Worm (Caenorhabditis elegans) whole organism, L4 larva: Measurements from ENCODE around the gene F25E5.9.
A peak's percentile ranks its signal among the peaks of the same experiment; 100 is the strongest.

Source experiments
- D1046.2 ChIP-seq: fragments of 200-800 bp; sonication (Bioruptor generic); IDR thresholded peaks from 2 replicates; pipeline ENCODE4 v1.3.6; 2022; ENCODE audit warnings: missing genetic modification characterization, missing compliant biosample characterization
- F37D6.2 ChIP-seq: sonication (generic microtip); optimal IDR thresholded peaks from 2 replicates; lab custom pipeline; 2016; ENCODE audit warnings: mild to moderate bottlenecking, missing genetic modification characterization, missing compliant biosample characterization
- F44E2.7 ChIP-seq: fragments of 200-800 bp; sonication (Bioruptor generic); IDR thresholded peaks from 2 replicates; pipeline ENCODE4 v2.1.2; 2022; ENCODE audit warnings: missing genetic modification characterization, missing compliant biosample characterization
- F49E8.2 ChIP-seq: sonication (generic microtip); optimal IDR thresholded peaks from 2 replicates; lab custom pipeline; 2016; ENCODE audit warnings: missing compliant biosample characterization, mild to moderate bottlenecking, missing genetic modification characterization, borderline replicate concordance
- T20F7.1 ChIP-seq: fragments of 200-800 bp; sonication (Bioruptor generic); optimal IDR thresholded peaks from 2 replicates; lab custom pipeline; 2018; ENCODE audit warnings: mild to moderate bottlenecking, missing genetic modification characterization, missing compliant biosample characterization
- Y105C5A.15 ChIP-seq: fragments of 200-800 bp; sonication (Bioruptor generic); IDR thresholded peaks from 2 replicates; pipeline ENCODE4 v1.3.6; 2022; ENCODE audit warnings: missing genetic modification characterization, missing compliant biosample characterization
- ZK337.2 ChIP-seq: fragments of 200-800 bp; sonication (Bioruptor generic); IDR thresholded peaks from 2 replicates; pipeline ENCODE4 v1.3.6; 2022; ENCODE audit warnings: missing genetic modification reagents, missing genetic modification characterization, missing compliant biosample characterization
- ama-1 ChIP-seq: fragments of 150-350 bp; optimal IDR thresholded peaks from 2 replicates; lab custom pipeline; 2014; ENCODE audit warnings: inconsistent platforms, mixed read lengths
- ceh-28 ChIP-seq: fragments of 150-350 bp; optimal IDR thresholded peaks from 2 replicates; lab custom pipeline; 2014; ENCODE audit warnings: missing biosample characterization, missing genetic modification reagents, missing genetic modification characterization
- ceh-44 ChIP-seq: fragments of 200-800 bp; sonication (Bioruptor generic); IDR thresholded peaks from 2 replicates; pipeline ENCODE4 v1.3.6; 2022; ENCODE audit warnings: missing genetic modification reagents, missing genetic modification characterization, missing compliant biosample characterization
- ceh-62 ChIP-seq: sonication (generic microtip); optimal IDR thresholded peaks from 2 replicates; lab custom pipeline; 2017; ENCODE audit warnings: missing biosample characterization, missing genetic modification characterization
- ceh-82 ChIP-seq: sonication (generic microtip); optimal IDR thresholded peaks from 2 replicates; lab custom pipeline; 2017; ENCODE audit warnings: missing biosample characterization, missing genetic modification characterization
- ces-1 ChIP-seq: fragments of 150-350 bp; sonication (generic microtip); optimal IDR thresholded peaks from 4 replicates; lab custom pipeline; 2014; ENCODE audit warnings: missing biosample characterization, missing genetic modification reagents, missing genetic modification characterization
- daf-16 ChIP-seq, 3 experiments: sonication (generic microtip); optimal IDR thresholded peaks; 2 replicates each; lab custom pipeline; 2016 to 2017; ENCODE audit warnings: missing genetic modification characterization in 3 of 3, missing genetic modification reagents in 3 of 3, mild to moderate bottlenecking in 2 of 3, missing compliant biosample characterization in 2 of 3, missing biosample characterization in 1 of 3, moderate library complexity in 1 of 3
- dmd-6 ChIP-seq: fragments of 200-800 bp; sonication (Bioruptor generic); IDR thresholded peaks from 2 replicates; pipeline ENCODE4 v1.3.6; 2022; ENCODE audit warnings: missing genetic modification reagents, missing genetic modification characterization, missing compliant biosample characterization
- dmd-8 ChIP-seq: fragments of 200-800 bp; sonication (Bioruptor generic); IDR thresholded peaks from 2 replicates; pipeline ENCODE4 v1.3.6; 2022; ENCODE audit warnings: missing genetic modification characterization, missing compliant biosample characterization
- dve-1 ChIP-seq: sonication (generic microtip); optimal IDR thresholded peaks from 2 replicates; lab custom pipeline; 2017; ENCODE audit warnings: antibody characterized with exemption, mild to moderate bottlenecking, missing genetic modification characterization, missing compliant biosample characterization; ENCODE audit not compliant: insufficient read depth
- egl-27 ChIP-seq: sonication (generic microtip); optimal IDR thresholded peaks from 3 replicates; lab custom pipeline; 2017; ENCODE audit warnings: missing biosample characterization, missing genetic modification reagents, missing genetic modification characterization
- fkh-10 ChIP-seq: fragments of 150-350 bp; optimal IDR thresholded peaks from 2 replicates; lab custom pipeline; 2014; ENCODE audit warnings: missing biosample characterization, missing genetic modification reagents, missing genetic modification characterization
- hif-1 ChIP-seq, 2 experiments: sonication (generic microtip); optimal IDR thresholded peaks; 2 replicates each; lab custom pipeline; 2016 to 2017; ENCODE audit warnings: missing compliant biosample characterization in 2 of 2, missing genetic modification characterization in 2 of 2, missing genetic modification reagents in 2 of 2, missing genotype in 2 of 2, mild to moderate bottlenecking in 1 of 2
- hlh-11 ChIP-seq: fragments of 200-800 bp; sonication (Bioruptor generic); optimal IDR thresholded peaks from 2 replicates; lab custom pipeline; 2018; ENCODE audit warnings: mild to moderate bottlenecking, missing genetic modification characterization, missing compliant biosample characterization
- hmg-1.1 ChIP-seq: fragments of 200-800 bp; sonication (Bioruptor generic); IDR thresholded peaks from 2 replicates; pipeline ENCODE4 v1.3.6; 2022; ENCODE audit warnings: missing genetic modification reagents, missing genetic modification characterization, missing compliant biosample characterization
- lin-1 ChIP-seq: fragments of 200-800 bp; sonication (Bioruptor generic); IDR thresholded peaks from 2 replicates; pipeline ENCODE4 v1.3.6; 2022; ENCODE audit warnings: missing genetic modification reagents, missing genetic modification characterization, missing compliant biosample characterization
- lin-13 ChIP-seq: fragments of 150-350 bp; optimal IDR thresholded peaks from 2 replicates; lab custom pipeline; 2014; ENCODE audit warnings: missing biosample characterization, missing genetic modification reagents, missing genetic modification characterization
- lin-15B ChIP-seq: fragments of 150-350 bp; sonication (generic microtip); optimal IDR thresholded peaks from 3 replicates; lab custom pipeline; 2014; ENCODE audit warnings: missing biosample characterization, missing genetic modification characterization
- lin-29 ChIP-seq: fragments of 200-800 bp; sonication (Bioruptor generic); IDR thresholded peaks from 2 replicates; pipeline ENCODE4 v1.3.6; 2022; ENCODE audit warnings: missing genetic modification reagents, missing genetic modification characterization, missing compliant biosample characterization
- lin-38 ChIP-seq: fragments of 200-800 bp; sonication (Bioruptor generic); IDR thresholded peaks from 2 replicates; pipeline ENCODE4 v1.3.6; 2022; ENCODE audit warnings: missing genetic modification reagents, missing genetic modification characterization, missing compliant biosample characterization
- lir-3 ChIP-seq: sonication (generic microtip); optimal IDR thresholded peaks from 2 replicates; lab custom pipeline; 2016; ENCODE audit warnings: mild to moderate bottlenecking, missing genetic modification characterization, missing compliant biosample characterization
- lsy-2 ChIP-seq, 2 experiments: fragments of 150-350 bp in 1 of 2; sonication (generic microtip) in 1 of 2; optimal IDR thresholded peaks; 2 replicates each; lab custom pipeline; 2014 to 2017; ENCODE audit warnings: missing biosample characterization in 2 of 2, missing genetic modification characterization in 2 of 2
- madf-5 ChIP-seq, 2 experiments: fragments of 200-800 bp; sonication (Bioruptor generic); IDR thresholded peaks; 2 replicates each; pipeline ENCODE4 v1.3.6; 2022; ENCODE audit warnings: missing compliant biosample characterization in 2 of 2, missing genetic modification characterization in 2 of 2
- mdt-29 ChIP-seq: fragments of 200-800 bp; sonication (Bioruptor generic); IDR thresholded peaks from 2 replicates; pipeline ENCODE4 v1.3.6; 2022; ENCODE audit warnings: missing genetic modification reagents, missing genetic modification characterization, missing compliant biosample characterization
- mep-1 ChIP-seq: fragments of 150-350 bp; sonication (generic microtip); optimal IDR thresholded peaks from 3 replicates; lab custom pipeline; 2014; ENCODE audit warnings: missing biosample characterization, missing genetic modification characterization
- nhr-237 ChIP-seq: sonication (generic microtip); optimal IDR thresholded peaks from 2 replicates; lab custom pipeline; 2017; ENCODE audit warnings: missing biosample characterization, missing genetic modification characterization
- nhr-41 ChIP-seq: fragments of 200-800 bp; sonication (Bioruptor generic); IDR thresholded peaks from 2 replicates; pipeline ENCODE4 v1.3.6; 2022; ENCODE audit warnings: missing genetic modification reagents, missing genetic modification characterization, missing compliant biosample characterization
- nhr-42 ChIP-seq: fragments of 200-800 bp; sonication (Bioruptor generic); IDR thresholded peaks from 2 replicates; pipeline ENCODE4 v1.3.6; 2022; ENCODE audit warnings: missing genetic modification characterization, missing compliant biosample characterization
- nhr-77 ChIP-seq: fragments of 150-350 bp; optimal IDR thresholded peaks from 2 replicates; lab custom pipeline; 2014; ENCODE audit warnings: missing biosample characterization, missing genetic modification characterization
- pha-4 ChIP-seq, 2 experiments: fragments of 150-350 bp in 1 of 2; fragments of 200-800 bp in 1 of 2; sonication (Bioruptor generic) in 1 of 2; IDR thresholded peaks in 1 of 2; optimal IDR thresholded peaks in 1 of 2; 2 replicates each; pipeline versions ENCODE4 v1.3.6 to Lab custom; 2014 to 2022; ENCODE audit warnings: missing genetic modification characterization in 2 of 2, missing genetic modification reagents in 2 of 2, missing biosample characterization in 1 of 2, missing compliant biosample characterization in 1 of 2
- php-3 ChIP-seq: fragments of 200-800 bp; sonication (Bioruptor generic); IDR thresholded peaks from 2 replicates; pipeline ENCODE4 v1.3.6; 2022; ENCODE audit warnings: missing genetic modification reagents, missing genetic modification characterization, missing compliant biosample characterization
- pqm-1 ChIP-seq: sonication (generic microtip); optimal IDR thresholded peaks from 2 replicates; lab custom pipeline; 2017; ENCODE audit warnings: missing biosample characterization, missing genetic modification characterization
- saeg-2 ChIP-seq: fragments of 200-800 bp; sonication (Bioruptor generic); IDR thresholded peaks from 2 replicates; pipeline ENCODE4 v1.3.6; 2022; ENCODE audit warnings: missing genetic modification reagents, missing genetic modification characterization, missing compliant biosample characterization
- skn-1 ChIP-seq: fragments of 150-350 bp; optimal IDR thresholded peaks from 2 replicates; lab custom pipeline; 2014; ENCODE audit warnings: missing biosample characterization, missing genetic modification characterization
- snpc-1.2 ChIP-seq: fragments of 200-800 bp; sonication (Bioruptor generic); IDR thresholded peaks from 2 replicates; pipeline ENCODE4 v1.3.6; 2022; ENCODE audit warnings: missing genetic modification reagents, missing genetic modification characterization, missing compliant biosample characterization
- spr-1 ChIP-seq: sonication (generic microtip); optimal IDR thresholded peaks from 2 replicates; lab custom pipeline; 2016; ENCODE audit warnings: mild to moderate bottlenecking, missing genetic modification characterization, missing compliant biosample characterization
- unc-62 ChIP-seq, 3 experiments: fragments of 150-350 bp in 1 of 3; sonication (generic microtip); optimal IDR thresholded peaks in 2 of 3; peaks in 1 of 3; 1 replicate in 1 of 3; 2 replicates in 2 of 3; lab custom pipeline; 2014 to 2017; ENCODE audit warnings: missing biosample characterization in 3 of 3, missing genetic modification characterization in 3 of 3, missing genetic modification reagents in 3 of 3, missing genotype in 1 of 3
- zag-1 ChIP-seq: fragments of 150-350 bp; optimal IDR thresholded peaks from 2 replicates; lab custom pipeline; 2014; ENCODE audit warnings: missing biosample characterization, missing genetic modification characterization
- zfp-3 ChIP-seq: fragments of 200-800 bp; sonication (Bioruptor generic); conservative IDR thresholded peaks from 2 replicates; pipeline ENCODE4 v1.3.6; 2022; ENCODE audit warnings: missing genetic modification reagents, missing genetic modification characterization, missing compliant biosample characterization
- zip-11 ChIP-seq: fragments of 200-800 bp; sonication (Bioruptor generic); IDR thresholded peaks from 2 replicates; pipeline ENCODE4 v1.3.6; 2022; ENCODE audit warnings: missing genetic modification characterization, missing compliant biosample characterization
- ztf-7 ChIP-seq: fragments of 150-350 bp; optimal IDR thresholded peaks from 2 replicates; lab custom pipeline; 2014; ENCODE audit warnings: missing biosample characterization, missing genetic modification characterization

Gene F25E5.9

DNA sequence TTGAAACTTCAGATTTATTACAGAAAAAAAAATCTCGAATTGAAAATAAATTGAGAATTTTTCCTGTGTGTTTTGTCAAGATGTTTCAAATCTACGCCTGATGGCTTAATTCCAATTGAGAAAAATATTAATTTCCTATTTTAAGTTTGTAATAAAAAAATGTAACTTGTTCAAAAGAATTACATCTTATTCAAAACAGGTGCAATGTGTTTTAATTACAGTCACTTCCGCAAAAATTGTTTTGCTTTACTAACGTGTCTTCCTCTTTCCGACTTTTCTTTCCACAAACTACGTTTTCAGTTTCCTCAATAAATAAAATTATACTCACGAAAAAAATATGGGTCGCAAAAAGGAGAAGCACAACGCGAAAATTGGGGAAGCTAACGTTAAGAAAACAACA, 266 bp upstream of the F25E5.9 start, which contains the start of gene F25E5.16:
Gene F25E5.16, plus strand, starts transcription at position 301 of the 400 bp plus-strand sequence.
- no peak for TF ChIP-seq nhr-41 (GFP tag; lab: Robert Waterston, UW)
- no peak for TF ChIP-seq T20F7.1 (GFP tag; lab: Kevin White, UChicago)
- TF ChIP-seq hlh-11 (tag; lab: Kevin White, UChicago): no peak
- TF ChIP-seq snpc-1.2 (GFP tag; lab: Robert Waterston, UW): no peak
- no peak for TF ChIP-seq mdt-29 (GFP tag; lab: Robert Waterston, UW)
- no peak for TF ChIP-seq lin-38
- no peak for TF ChIP-seq D1046.2 (GFP tag; lab: Robert Waterston, UW)
- no peak for TF ChIP-seq lsy-2 (tag; optimal IDR thresholded peaks at IDR 0.05; lab: Kevin White, UChicago)
- TF ChIP-seq pqm-1 (tag; lab: Kevin White, UChicago): no peak
- TF ChIP-seq Y105C5A.15: no peak
- TF ChIP-seq nhr-77: no peak
- no peak for TF ChIP-seq lin-29 (GFP tag; lab: Robert Waterston, UW)
- TF ChIP-seq ztf-7: no peak

DNA sequence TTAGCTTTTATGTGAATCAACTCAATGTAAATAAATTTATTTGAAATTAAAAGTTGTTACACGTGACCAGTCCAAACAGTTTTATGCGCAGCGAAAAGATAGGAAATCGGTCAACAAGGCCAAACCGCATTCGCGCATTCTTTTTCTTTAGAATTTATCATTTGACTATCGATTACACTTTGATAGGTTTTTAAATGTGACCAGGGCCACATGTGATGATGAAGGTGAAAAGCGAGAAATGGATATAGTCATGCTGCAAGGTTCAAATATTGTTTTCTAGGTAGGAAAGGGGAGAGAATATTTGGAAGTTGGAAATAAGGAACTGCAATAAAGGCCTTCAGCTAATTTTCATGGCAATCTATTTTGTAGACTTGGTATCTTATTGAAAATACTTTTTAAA, 808 bp downstream of the F25E5.9 start:
- TF ChIP-seq pha-4 (GFP tag; IDR thresholded peaks at IDR 0.05; lab: Robert Waterston, UW) (no peak), pha-4 (tag; optimal IDR thresholded peaks at IDR 0.05; lab: Kevin White, UChicago) (no peak), ceh-62 (no peak), dmd-8 (GFP tag; lab: Robert Waterston, UW) (no peak), pqm-1 (tag; lab: Kevin White, UChicago) (no peak), lin-29 (GFP tag; lab: Robert Waterston, UW) (no peak), saeg-2 (GFP tag; lab: Robert Waterston, UW) (no peak), ZK337.2 (GFP tag; lab: Robert Waterston, UW) (no peak), spr-1 (no peak), hif-1 (tag; optimal IDR thresholded peaks at IDR 0.05; lab: Kevin White, UChicago) (no peak), lin-38 (no peak), zip-11 (no peak), lin-1 (GFP tag; lab: Robert Waterston, UW) (no peak), lin-15B (tag; lab: Kevin White, UChicago) (no peak), egl-27 (tag; lab: Kevin White, UChicago) (no peak), F49E8.2 (tag; lab: Kevin White, UChicago) (no peak), F44E2.7 (GFP tag; lab: Robert Waterston, UW) (no peak), nhr-42 (no peak), nhr-77 (no peak), php-3 (no peak), ces-1 (GFP tag; lab: Kevin White, UChicago) (no peak), lir-3 (tag; lab: Kevin White, UChicago) (no peak), ceh-28 (tag; lab: Kevin White, UChicago) (no peak), mep-1 (tag; lab: Kevin White, UChicago) (peak; percentile 50), hlh-11 (tag; lab: Kevin White, UChicago) (peak; percentile 73), Y105C5A.15 (no peak), skn-1 (tag; lab: Kevin White, UChicago) (no peak), nhr-237 (tag; lab: Kevin White, UChicago) (no peak), zfp-3 (GFP tag; lab: Robert Waterston, UW) (peak; percentile 63; the same call in 1 of the 2 replicates), lin-13 (GFP tag; lab: Kevin White, UChicago) (no peak), ceh-44 (GFP tag; lab: Robert Waterston, UW) (no peak), fkh-10 (GFP tag; lab: Kevin White, UChicago) (no peak), dmd-6 (GFP tag; lab: Robert Waterston, UW) (no peak), unc-62 (GFP tag; optimal IDR thresholded peaks at IDR 0.05 in 1 of 2; lab: Kevin White, UChicago) (peak in 1 of 2 experiments; percentile 8), unc-62 (tag; optimal IDR thresholded peaks at IDR 0.05; lab: Kevin White, UChicago) (no peak), F37D6.2 (tag; lab: Kevin White, UChicago) (no peak), T20F7.1 (GFP tag; lab: Kevin White, UChicago) (no peak), ama-1 (peak; percentile 91), daf-16 (GFP tag; optimal IDR thresholded peaks at IDR 0.05; lab: Kevin White, UChicago) (no peak), daf-16 (tag; optimal IDR thresholded peaks at IDR 0.05; lab: Kevin White, UChicago) (no peak), madf-5 (GFP tag; IDR thresholded peaks at IDR 0.05; lab: Robert Waterston, UW) (no peak), dve-1 (tag; lab: Kevin White, UChicago) (peak; percentile 34), zag-1 (tag; lab: Kevin White, UChicago) (no peak), hmg-1.1 (no peak), ceh-82 (tag; lab: Kevin White, UChicago) (no peak)
